Worm (Caenorhabditis elegans): ENCODE measurements around the gene oma-1.
A peak's percentile ranks its signal among the peaks of the same experiment; 100 is the strongest.

oma-1 gene

DNA sequence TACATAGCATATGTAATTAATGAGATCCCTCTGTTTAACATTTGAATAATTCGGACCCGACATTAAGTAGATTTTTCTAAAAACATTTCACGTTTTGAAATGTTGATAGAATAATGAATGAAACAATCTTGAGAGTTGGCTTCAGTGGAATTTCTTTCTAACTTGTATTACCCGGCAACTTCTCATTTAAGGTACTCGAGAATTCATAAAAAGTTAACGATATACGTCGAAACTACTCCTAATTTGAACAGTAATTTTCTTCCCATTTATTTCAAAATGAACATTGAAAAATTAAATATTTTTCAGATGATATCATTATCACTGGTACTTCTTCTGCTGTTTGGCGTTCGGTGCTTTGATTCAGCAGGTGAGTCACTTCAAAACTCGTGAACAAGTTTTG, 18.0 kb downstream of the oma-1 start, which contains the start of gene C27B7.7:
TSS of gene C27B7.7 (plus strand) at position 301 of the 400 bp plus-strand sequence.
- TF ChIP-seq unc-39 (tag; optimal IDR thresholded peaks at IDR 0.05) (no peak), egl-43 (GFP tag; IDR thresholded peaks at IDR 0.05) (no peak), mdl-1 (tag; optimal IDR thresholded peaks at IDR 0.05) (no peak), F44E2.7 (GFP tag; IDR thresholded peaks at IDR 0.05) (no peak), hif-1 (tag; optimal IDR thresholded peaks at IDR 0.05) (no peak), nhr-28 (tag; optimal IDR thresholded peaks at IDR 0.05) (no peak), unc-62 (GFP tag; optimal IDR thresholded peaks at IDR 0.05 in 1 of 2) (peak in 1 of 2 experiments; percentile 67), unc-62 (tag; optimal IDR thresholded peaks at IDR 0.05) (no peak)

- peak; percentile 30 for TF ChIP-seq hlh-30 (tag; optimal IDR thresholded peaks at IDR 0.05; ENCODE audit: insufficient read depth)
- TF ChIP-seq php-3 (GFP tag; IDR thresholded peaks at IDR 0.05), result no peak
These were observed 25.4 kb downstream of the oma-1 start for ce11 chrIV:8914187-8914586.

DNA sequence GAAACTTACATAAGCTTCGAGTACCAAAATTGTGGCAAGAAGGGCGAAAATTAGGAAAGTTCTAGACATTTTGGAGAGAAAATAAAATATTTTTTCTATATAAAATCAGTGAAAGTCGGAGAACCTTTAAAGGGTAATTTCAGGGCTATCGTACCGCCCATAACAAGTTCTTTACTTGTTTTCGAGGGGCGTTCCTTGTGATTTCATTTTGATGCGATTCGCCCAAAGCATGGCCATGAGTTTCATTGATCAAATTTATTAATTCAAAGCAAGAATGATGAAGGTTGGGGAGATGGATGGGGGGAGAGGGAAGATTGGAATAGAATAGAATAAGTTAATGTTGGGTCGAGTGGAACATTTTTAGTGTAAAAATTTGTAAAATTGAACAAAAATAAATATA, 27.2 kb downstream of the oma-1 start, which contains the start of gene C27B7.9:
TSS of gene C27B7.9 (minus strand) at position 101 of the 400 bp plus-strand sequence.
- TF ChIP-seq attf-4 (tag; optimal IDR thresholded peaks at IDR 0.05) (no peak), ztf-7 (tag; optimal IDR thresholded peaks at IDR 0.05) (no peak), mep-1 (tag; optimal IDR thresholded peaks at IDR 0.05) (no peak), mdl-1 (tag; optimal IDR thresholded peaks at IDR 0.05) (no peak), hmg-1.1 (GFP tag; IDR thresholded peaks at IDR 0.05) (no peak), ama-1 (optimal IDR thresholded peaks at IDR 0.05) (no peak), ceh-62 (tag; optimal IDR thresholded peaks at IDR 0.05) (no peak), fkh-10 (GFP tag; optimal IDR thresholded peaks at IDR 0.05) (no peak), lsy-2 (tag; optimal IDR thresholded peaks at IDR 0.05) (no peak), cey-2 (tag; optimal IDR thresholded peaks at IDR 0.05; ENCODE audit: borderline replicate concordance, insufficient read depth) (no peak), ceh-20 (GFP tag; IDR thresholded peaks at IDR 0.05) (no peak), zag-1 (tag; optimal IDR thresholded peaks at IDR 0.05) (no peak), ctbp-1 (GFP tag; IDR thresholded peaks at IDR 0.05) (no peak), lim-7 (GFP tag; IDR thresholded peaks at IDR 0.05) (no peak), fos-1 (tag; optimal IDR thresholded peaks at IDR 0.05) (no peak), pha-4 (GFP tag; IDR thresholded peaks at IDR 0.05) (no peak), pha-4 (tag; optimal IDR thresholded peaks at IDR 0.05) (no peak), unc-39 (tag; optimal IDR thresholded peaks at IDR 0.05) (no peak), arid-1 (GFP tag; conservative IDR thresholded peaks at IDR 0.05) (no peak), lin-13 (GFP tag; optimal IDR thresholded peaks at IDR 0.05) (no peak), dve-1 (tag; optimal IDR thresholded peaks at IDR 0.05; ENCODE audit: insufficient read depth) (no peak)

DNA sequence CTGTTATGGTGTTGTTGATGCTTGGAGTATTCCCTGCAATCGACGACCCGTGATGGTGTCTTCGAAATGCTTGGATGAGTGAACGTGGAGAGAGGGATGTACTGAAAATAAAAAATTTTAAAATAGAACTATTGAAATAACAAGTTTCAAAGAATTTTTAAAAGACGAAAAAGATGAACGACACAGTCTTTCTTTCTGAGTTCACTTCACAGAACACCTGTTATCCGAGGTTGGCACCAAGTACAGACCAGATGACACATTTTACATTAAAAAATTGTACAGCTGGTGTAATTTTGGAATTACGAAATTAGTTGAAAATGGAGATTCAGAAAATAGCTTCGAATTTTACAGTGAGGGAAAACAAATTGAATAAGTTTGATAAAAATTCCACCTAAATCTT, 30.0 kb downstream of the oma-1 start, which contains the start of gene rap-1:
TSS of gene rap-1 (minus strand) at position 101 of the 400 bp plus-strand sequence.
- TF ChIP-seq lin-38 (GFP tag; IDR thresholded peaks at IDR 0.05) (no peak), nhr-28 (tag; optimal IDR thresholded peaks at IDR 0.05) (no peak), nhr-237 (tag; optimal IDR thresholded peaks at IDR 0.05) (no peak), F37D6.2 (tag; optimal IDR thresholded peaks at IDR 0.05) (no peak), lin-13 (GFP tag; optimal IDR thresholded peaks at IDR 0.05) (no peak), php-3 (GFP tag; IDR thresholded peaks at IDR 0.05) (no peak), ceh-44 (GFP tag; IDR thresholded peaks at IDR 0.05) (no peak), set-16 (GFP tag; IDR thresholded peaks at IDR 0.05) (no peak), F44E2.7 (GFP tag; IDR thresholded peaks at IDR 0.05) (no peak), hmg-1.1 (GFP tag; IDR thresholded peaks at IDR 0.05) (no peak), aly-2 (tag; optimal IDR thresholded peaks at IDR 0.05) (no peak), ZK546.5 (tag; optimal IDR thresholded peaks at IDR 0.05) (no peak), nhr-111 (GFP tag; optimal IDR thresholded peaks at IDR 0.05) (no peak), lin-39 (tag; optimal IDR thresholded peaks at IDR 0.05) (no peak), zag-1 (tag; optimal IDR thresholded peaks at IDR 0.05) (no peak), F49E8.2 (tag; optimal IDR thresholded peaks at IDR 0.05; ENCODE audit: borderline replicate concordance) (no peak), sdz-12 (GFP tag; optimal IDR thresholded peaks at IDR 0.05) (no peak), dmd-9 (GFP tag; IDR thresholded peaks at IDR 0.05) (no peak), arid-1 (GFP tag; conservative IDR thresholded peaks at IDR 0.05) (no peak)
